Fruit fly (Drosophila melanogaster) whole organism, adult: Measurements from ENCODE around the gene CG44195.

Experiments used
- CG7045 ChIP-seq: fragments of 200-800 bp; sonication (Bioruptor generic); optimal IDR thresholded peaks from 2 replicates; lab custom pipeline; 2017; ENCODE audit warnings: missing biosample characterization, mild to moderate bottlenecking, missing genetic modification characterization
- Hr96 ChIP-seq: fragments of 200-800 bp; sonication (Bioruptor generic); optimal IDR thresholded peaks from 2 replicates; lab custom pipeline; 2016; ENCODE audit warnings: missing biosample characterization, missing genetic modification characterization
- cic ChIP-seq: fragments of 200-800 bp; sonication (Bioruptor generic); optimal IDR thresholded peaks from 2 replicates; lab custom pipeline; 2017; ENCODE audit warnings: missing biosample characterization, mild to moderate bottlenecking, missing genetic modification characterization, moderate library complexity

DNA sequence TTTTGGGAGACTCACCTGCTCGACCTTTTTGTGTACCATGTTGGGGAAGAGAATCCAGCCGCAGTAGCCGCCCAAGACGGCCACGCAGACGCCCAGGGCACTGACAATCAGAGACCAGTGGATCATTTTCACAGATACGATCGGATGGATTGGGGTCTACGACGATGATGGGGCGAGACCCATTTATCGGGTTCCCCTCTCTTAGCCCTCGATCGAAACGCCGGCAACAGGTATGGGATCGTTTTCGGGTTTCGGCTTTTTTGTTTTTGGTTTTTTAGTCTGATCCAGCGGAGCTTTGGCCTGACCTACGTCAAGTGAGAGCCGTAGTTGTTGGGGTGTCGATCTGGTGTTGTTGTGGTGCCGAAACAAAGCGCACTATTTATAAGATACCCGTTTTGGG lies 46.5 kb upstream of the CG44195 start:
- no peak for TF ChIP-seq Hr96
- no peak for TF ChIP-seq CG7045
- TF ChIP-seq cic (GFP tag; lab: Kevin White, UChicago): no peak
